Worm (Caenorhabditis elegans) whole organism, L4 larva: Measurements from ENCODE around the gene B0454.5.

Experiments
- F26F4.8 ChIP-seq: fragments of 200-800 bp; sonication (Bioruptor generic); conservative IDR thresholded peaks from 2 replicates; pipeline ENCODE4 v1.3.6; 2022; ENCODE audit warnings: missing genetic modification characterization, missing compliant biosample characterization
- R02D3.7 ChIP-seq: fragments of 150-350 bp; sonication (generic microtip); optimal IDR thresholded peaks from 3 replicates; lab custom pipeline; 2014; ENCODE audit warnings: missing biosample characterization, missing genetic modification characterization
- Y105C5A.15 ChIP-seq: fragments of 200-800 bp; sonication (Bioruptor generic); IDR thresholded peaks from 2 replicates; pipeline ENCODE4 v1.3.6; 2022; ENCODE audit warnings: missing genetic modification characterization, missing compliant biosample characterization
- Y75B8A.6 ChIP-seq: fragments of 200-800 bp; sonication (Bioruptor generic); IDR thresholded peaks from 2 replicates; pipeline ENCODE4 v1.3.6; 2022; ENCODE audit warnings: missing genetic modification reagents, missing genetic modification characterization, missing compliant biosample characterization
- ZK337.2 ChIP-seq: fragments of 200-800 bp; sonication (Bioruptor generic); IDR thresholded peaks from 2 replicates; pipeline ENCODE4 v1.3.6; 2022; ENCODE audit warnings: missing genetic modification reagents, missing genetic modification characterization, missing compliant biosample characterization
- attf-4 ChIP-seq: sonication (generic microtip); optimal IDR thresholded peaks from 3 replicates; lab custom pipeline; 2017; ENCODE audit warnings: missing biosample characterization, missing genetic modification characterization
- ceh-20 ChIP-seq: fragments of 200-800 bp; sonication (Bioruptor generic); IDR thresholded peaks from 2 replicates; pipeline ENCODE4 v1.3.6; 2022; ENCODE audit warnings: missing genetic modification reagents, missing genetic modification characterization, missing compliant biosample characterization
- ceh-32 ChIP-seq: sonication (generic microtip); optimal IDR thresholded peaks from 2 replicates; lab custom pipeline; 2016; ENCODE audit warnings: mild to moderate bottlenecking, missing genetic modification characterization, missing compliant biosample characterization; ENCODE audit not compliant: poor library complexity
- ceh-82 ChIP-seq: sonication (generic microtip); optimal IDR thresholded peaks from 2 replicates; lab custom pipeline; 2017; ENCODE audit warnings: missing biosample characterization, missing genetic modification characterization
- ces-1 ChIP-seq: fragments of 150-350 bp; sonication (generic microtip); optimal IDR thresholded peaks from 4 replicates; lab custom pipeline; 2014; ENCODE audit warnings: missing biosample characterization, missing genetic modification reagents, missing genetic modification characterization
- ctbp-1 ChIP-seq: fragments of 200-800 bp; sonication (Bioruptor generic); IDR thresholded peaks from 2 replicates; pipeline ENCODE4 v1.3.6; 2022; ENCODE audit warnings: missing genetic modification reagents, missing genetic modification characterization, missing compliant biosample characterization
- daf-12 ChIP-seq: fragments of 150-350 bp; optimal IDR thresholded peaks from 2 replicates; lab custom pipeline; 2014; ENCODE audit warnings: missing biosample characterization, missing genetic modification reagents, missing genetic modification characterization
- daf-16 ChIP-seq, 3 experiments: sonication (generic microtip); optimal IDR thresholded peaks; 2 replicates each; lab custom pipeline; 2016 to 2017; ENCODE audit warnings: missing genetic modification characterization in 3 of 3, missing genetic modification reagents in 3 of 3, mild to moderate bottlenecking in 2 of 3, missing compliant biosample characterization in 2 of 3, missing biosample characterization in 1 of 3, moderate library complexity in 1 of 3
- daf-19 ChIP-seq: fragments of 200-800 bp; sonication (Bioruptor generic); conservative IDR thresholded peaks from 2 replicates; pipeline ENCODE4 v1.3.6; 2022; ENCODE audit warnings: missing genetic modification characterization, missing compliant biosample characterization
- dmd-9 ChIP-seq: fragments of 200-800 bp; sonication (Bioruptor generic); IDR thresholded peaks from 2 replicates; pipeline ENCODE4 v1.3.6; 2022; ENCODE audit warnings: missing genetic modification reagents, missing genetic modification characterization, missing compliant biosample characterization
- dpl-1 ChIP-seq: fragments of 150-350 bp; optimal IDR thresholded peaks from 2 replicates; lab custom pipeline; 2014; ENCODE audit warnings: missing biosample characterization, missing genetic modification reagents, missing genetic modification characterization
- duxl-1 ChIP-seq: sonication (generic microtip); optimal IDR thresholded peaks from 2 replicates; lab custom pipeline; 2016; ENCODE audit warnings: mild to moderate bottlenecking, missing genetic modification characterization, moderate library complexity, missing compliant biosample characterization; ENCODE audit not compliant: poor library complexity
- dve-1 ChIP-seq: sonication (generic microtip); optimal IDR thresholded peaks from 2 replicates; lab custom pipeline; 2017; ENCODE audit warnings: antibody characterized with exemption, mild to moderate bottlenecking, missing genetic modification characterization, missing compliant biosample characterization; ENCODE audit not compliant: insufficient read depth
- hif-1 ChIP-seq, 2 experiments: sonication (generic microtip); optimal IDR thresholded peaks; 2 replicates each; lab custom pipeline; 2016 to 2017; ENCODE audit warnings: missing compliant biosample characterization in 2 of 2, missing genetic modification characterization in 2 of 2, missing genetic modification reagents in 2 of 2, missing genotype in 2 of 2, mild to moderate bottlenecking in 1 of 2
- hlh-11 ChIP-seq: fragments of 200-800 bp; sonication (Bioruptor generic); optimal IDR thresholded peaks from 2 replicates; lab custom pipeline; 2018; ENCODE audit warnings: mild to moderate bottlenecking, missing genetic modification characterization, missing compliant biosample characterization
- hmg-1.1 ChIP-seq: fragments of 200-800 bp; sonication (Bioruptor generic); IDR thresholded peaks from 2 replicates; pipeline ENCODE4 v1.3.6; 2022; ENCODE audit warnings: missing genetic modification reagents, missing genetic modification characterization, missing compliant biosample characterization
- lim-7 ChIP-seq: fragments of 200-800 bp; sonication (Bioruptor generic); IDR thresholded peaks from 2 replicates; pipeline ENCODE4 v1.3.6; 2022; ENCODE audit warnings: missing genetic modification characterization, missing compliant biosample characterization
- lin-13 ChIP-seq: fragments of 150-350 bp; optimal IDR thresholded peaks from 2 replicates; lab custom pipeline; 2014; ENCODE audit warnings: missing biosample characterization, missing genetic modification reagents, missing genetic modification characterization
- lin-15B ChIP-seq: fragments of 150-350 bp; sonication (generic microtip); optimal IDR thresholded peaks from 3 replicates; lab custom pipeline; 2014; ENCODE audit warnings: missing biosample characterization, missing genetic modification characterization
- lir-3 ChIP-seq: sonication (generic microtip); optimal IDR thresholded peaks from 2 replicates; lab custom pipeline; 2016; ENCODE audit warnings: mild to moderate bottlenecking, missing genetic modification characterization, missing compliant biosample characterization
- mdl-1 ChIP-seq, 2 experiments: fragments of 150-350 bp in 1 of 2; sonication (generic microtip) in 1 of 2; optimal IDR thresholded peaks; 2 replicates each; lab custom pipeline; 2014 to 2017; ENCODE audit warnings: missing biosample characterization in 2 of 2, missing genetic modification characterization in 2 of 2
- mes-2 ChIP-seq: sonication (generic microtip); optimal IDR thresholded peaks from 2 replicates; lab custom pipeline; 2016; ENCODE audit warnings: missing genotype, mild to moderate bottlenecking, missing genetic modification characterization, missing compliant biosample characterization; ENCODE audit not compliant: poor library complexity, severe bottlenecking
- mxl-3 ChIP-seq: fragments of 200-800 bp; sonication (Bioruptor generic); optimal IDR thresholded peaks from 2 replicates; lab custom pipeline; 2018; ENCODE audit warnings: mild to moderate bottlenecking, missing genetic modification characterization, missing compliant biosample characterization
- nhr-237 ChIP-seq: sonication (generic microtip); optimal IDR thresholded peaks from 2 replicates; lab custom pipeline; 2017; ENCODE audit warnings: missing biosample characterization, missing genetic modification characterization
- nhr-28 ChIP-seq: fragments of 150-350 bp; optimal IDR thresholded peaks from 2 replicates; lab custom pipeline; 2014; ENCODE audit warnings: missing biosample characterization, missing genetic modification characterization
- nhr-41 ChIP-seq: fragments of 200-800 bp; sonication (Bioruptor generic); IDR thresholded peaks from 2 replicates; pipeline ENCODE4 v1.3.6; 2022; ENCODE audit warnings: missing genetic modification reagents, missing genetic modification characterization, missing compliant biosample characterization
- nhr-6 ChIP-seq: fragments of 150-350 bp; optimal IDR thresholded peaks from 2 replicates; lab custom pipeline; 2014; ENCODE audit warnings: missing biosample characterization, missing genetic modification characterization
- nhr-76 ChIP-seq: fragments of 150-350 bp; optimal IDR thresholded peaks from 2 replicates; lab custom pipeline; 2014; ENCODE audit warnings: missing biosample characterization, missing genetic modification characterization
- pha-4 ChIP-seq, 2 experiments: fragments of 150-350 bp in 1 of 2; fragments of 200-800 bp in 1 of 2; sonication (Bioruptor generic) in 1 of 2; IDR thresholded peaks in 1 of 2; optimal IDR thresholded peaks in 1 of 2; 2 replicates each; pipeline versions ENCODE4 v1.3.6 to Lab custom; 2014 to 2022; ENCODE audit warnings: missing genetic modification characterization in 2 of 2, missing genetic modification reagents in 2 of 2, missing biosample characterization in 1 of 2, missing compliant biosample characterization in 1 of 2
- php-3 ChIP-seq: fragments of 200-800 bp; sonication (Bioruptor generic); IDR thresholded peaks from 2 replicates; pipeline ENCODE4 v1.3.6; 2022; ENCODE audit warnings: missing genetic modification reagents, missing genetic modification characterization, missing compliant biosample characterization
- saeg-2 ChIP-seq: fragments of 200-800 bp; sonication (Bioruptor generic); IDR thresholded peaks from 2 replicates; pipeline ENCODE4 v1.3.6; 2022; ENCODE audit warnings: missing genetic modification reagents, missing genetic modification characterization, missing compliant biosample characterization
- sdz-12 ChIP-seq: fragments of 200-800 bp; sonication (Bioruptor generic); optimal IDR thresholded peaks from 2 replicates; lab custom pipeline; 2018; ENCODE audit warnings: mild to moderate bottlenecking, missing genetic modification characterization, missing compliant biosample characterization
- set-16 ChIP-seq: fragments of 200-800 bp; sonication (Bioruptor generic); IDR thresholded peaks from 2 replicates; pipeline ENCODE4 v1.3.6; 2022; ENCODE audit warnings: missing genetic modification reagents, missing genetic modification characterization, missing compliant biosample characterization
- snpc-4 ChIP-seq: fragments of 150-350 bp; optimal IDR thresholded peaks from 2 replicates; lab custom pipeline; 2014; ENCODE audit warnings: missing biosample characterization, missing genetic modification characterization
- tag-97 ChIP-seq: fragments of 200-800 bp; sonication (Bioruptor generic); IDR thresholded peaks from 2 replicates; pipeline ENCODE4 v1.3.6; 2022; ENCODE audit warnings: missing genetic modification characterization, missing compliant biosample characterization
- tra-1 ChIP-seq: fragments of 200-800 bp; sonication (Bioruptor generic); IDR thresholded peaks from 2 replicates; pipeline ENCODE4 v1.3.6; 2022; ENCODE audit warnings: missing genetic modification reagents, missing genetic modification characterization, missing compliant biosample characterization
- unc-39 ChIP-seq: sonication (generic microtip); optimal IDR thresholded peaks from 2 replicates; lab custom pipeline; 2017; ENCODE audit warnings: missing biosample characterization, missing genetic modification characterization
- vab-7 ChIP-seq: fragments of 200-800 bp; sonication (Bioruptor generic); IDR thresholded peaks from 2 replicates; pipeline ENCODE4 v1.3.6; 2022; ENCODE audit warnings: missing genetic modification reagents, missing genetic modification characterization, missing compliant biosample characterization
- zfp-3 ChIP-seq: fragments of 200-800 bp; sonication (Bioruptor generic); conservative IDR thresholded peaks from 2 replicates; pipeline ENCODE4 v1.3.6; 2022; ENCODE audit warnings: missing genetic modification reagents, missing genetic modification characterization, missing compliant biosample characterization
- zip-11 ChIP-seq: fragments of 200-800 bp; sonication (Bioruptor generic); IDR thresholded peaks from 2 replicates; pipeline ENCODE4 v1.3.6; 2022; ENCODE audit warnings: missing genetic modification characterization, missing compliant biosample characterization

B0454.5 gene

ce11 chrII:3060782-3061181 lies 22.1 kb downstream of the B0454.5 start, which contains the start of gene Y25C1A.6:
Gene Y25C1A.6 (plus strand): TSS chrII:3061082.
- no peak for TF ChIP-seq lin-13 (GFP tag; lab: Kevin White, UChicago)

ce11 chrII:3061605-3062004 lies 22.9 kb downstream of the B0454.5 start:
- no peak for TF ChIP-seq lin-15B (tag; lab: Kevin White, UChicago)
- no peak for TF ChIP-seq nhr-76 (tag; lab: Kevin White, UChicago)
- no peak for TF ChIP-seq hif-1 (tag; optimal IDR thresholded peaks at IDR 0.05; lab: Kevin White, UChicago)
- peak; percentile 19 for TF ChIP-seq sdz-12 (GFP tag; lab: Kevin White, UChicago)
- peak; percentile 83 for TF ChIP-seq set-16 (GFP tag; lab: Robert Waterston, UW)

DNA sequence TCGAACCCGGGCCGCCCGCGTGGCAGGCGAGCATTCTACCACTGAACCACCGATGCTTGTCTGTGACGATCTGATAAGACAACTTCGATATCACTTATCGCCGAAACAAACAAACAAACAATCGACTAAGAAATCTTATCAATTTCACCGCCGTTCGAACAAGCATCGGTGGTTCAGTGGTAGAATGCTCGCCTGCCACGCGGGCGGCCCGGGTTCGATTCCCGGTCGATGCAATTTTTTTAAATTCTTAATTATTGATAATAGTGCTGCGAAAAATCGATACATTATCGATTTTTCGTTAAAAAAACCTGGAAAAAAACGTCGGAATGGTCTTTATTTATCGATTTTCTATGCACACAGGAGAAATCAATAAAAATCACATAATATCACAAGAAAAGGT lies 23.6 kb downstream of the B0454.5 start:
- TF ChIP-seq Y105C5A.15 (GFP tag; lab: Robert Waterston, UW) (no peak), mxl-3 (no peak), daf-16 (GFP tag; optimal IDR thresholded peaks at IDR 0.05; lab: Kevin White, UChicago) (peak; percentile 31 to 64), daf-16 (tag; optimal IDR thresholded peaks at IDR 0.05; lab: Kevin White, UChicago) (peak; percentile 60), F26F4.8 (GFP tag; lab: Robert Waterston, UW) (peak; percentile 62; the same call in 1 of the 2 replicates), ces-1 (GFP tag; lab: Kevin White, UChicago) (no peak), ceh-82 (tag; lab: Kevin White, UChicago) (no peak), Y75B8A.6 (0 out of 2 replicates have a peak, but pooled peaks have one; percentile 44), ZK337.2 (GFP tag; lab: Robert Waterston, UW) (no peak), ceh-20 (GFP tag; lab: Robert Waterston, UW) (peak; percentile 51; the same call in 1 of the 2 replicates), attf-4 (no peak), nhr-237 (tag; lab: Kevin White, UChicago) (no peak), tra-1 (GFP tag; lab: Robert Waterston, UW) (peak; percentile 67; the same call in 1 of the 2 replicates), dpl-1 (GFP tag; lab: Kevin White, UChicago) (no peak), nhr-41 (GFP tag; lab: Robert Waterston, UW) (0 out of 2 replicates have a peak, but pooled peaks have one; percentile 43), dve-1 (peak; percentile 65), R02D3.7 (tag; lab: Kevin White, UChicago) (no peak), nhr-6 (tag; lab: Kevin White, UChicago) (no peak), php-3 (GFP tag; lab: Robert Waterston, UW) (peak; percentile 47; the same call in 1 of the 2 replicates), tag-97 (GFP tag; lab: Robert Waterston, UW) (no peak), lir-3 (tag; lab: Kevin White, UChicago) (peak; percentile 19), saeg-2 (GFP tag; lab: Robert Waterston, UW) (0 out of 2 replicates have a peak, but pooled peaks have one; percentile 39), nhr-28 (tag; lab: Kevin White, UChicago) (peak; percentile 21), ceh-32 (tag; lab: Kevin White, UChicago) (no peak), zfp-3 (peak; percentile 69; the same call in 1 of the 2 replicates), hmg-1.1 (peak; percentile 50), lim-7 (no peak; the same call in 1 of the 2 replicates), duxl-1 (tag; lab: Kevin White, UChicago) (peak; percentile 72), vab-7 (GFP tag; lab: Robert Waterston, UW) (peak; percentile 75), daf-12 (tag; lab: Kevin White, UChicago) (no peak), mdl-1 (tag; optimal IDR thresholded peaks at IDR 0.05; lab: Kevin White, UChicago) (peak in 1 of 2 experiments; percentile 4), ctbp-1 (GFP tag; lab: Robert Waterston, UW) (peak; percentile 43; the same call in 1 of the 2 replicates), hif-1 (tag; optimal IDR thresholded peaks at IDR 0.05; lab: Kevin White, UChicago) (no peak), hlh-11 (tag; lab: Kevin White, UChicago) (peak; percentile 36), pha-4 (GFP tag; IDR thresholded peaks at IDR 0.05; lab: Robert Waterston, UW) (peak; percentile 75; the same call in 1 of the 2 replicates), pha-4 (tag; optimal IDR thresholded peaks at IDR 0.05; lab: Kevin White, UChicago) (no peak), mes-2 (tag; lab: Kevin White, UChicago) (peak; percentile 69), unc-39 (tag; lab: Kevin White, UChicago) (no peak), daf-19 (no peak), zip-11 (GFP tag; lab: Robert Waterston, UW) (no peak), snpc-4 (tag; lab: Kevin White, UChicago) (no peak), dmd-9 (GFP tag; lab: Robert Waterston, UW) (no peak)
